Worm (Caenorhabditis elegans) whole organism, L4/young adult: ENCODE measurements around the gene asns-2.

Experiments used
- W03F9.2 ChIP-seq: fragments of 150-350 bp; optimal IDR thresholded peaks from 2 replicates; lab custom pipeline; 2014; ENCODE audit warnings: missing biosample characterization, missing genetic modification characterization
- dao-5 ChIP-seq: sonication (generic microtip); optimal IDR thresholded peaks from 2 replicates; lab custom pipeline; 2016; ENCODE audit warnings: missing genotype, missing genetic modification characterization, moderate library complexity, missing compliant biosample characterization
- him-1 ChIP-seq: sonication (generic microtip); optimal IDR thresholded peaks from 2 replicates; lab custom pipeline; 2016; ENCODE audit warnings: missing genotype, missing genetic modification reagents, missing genetic modification characterization, missing compliant biosample characterization

DNA sequence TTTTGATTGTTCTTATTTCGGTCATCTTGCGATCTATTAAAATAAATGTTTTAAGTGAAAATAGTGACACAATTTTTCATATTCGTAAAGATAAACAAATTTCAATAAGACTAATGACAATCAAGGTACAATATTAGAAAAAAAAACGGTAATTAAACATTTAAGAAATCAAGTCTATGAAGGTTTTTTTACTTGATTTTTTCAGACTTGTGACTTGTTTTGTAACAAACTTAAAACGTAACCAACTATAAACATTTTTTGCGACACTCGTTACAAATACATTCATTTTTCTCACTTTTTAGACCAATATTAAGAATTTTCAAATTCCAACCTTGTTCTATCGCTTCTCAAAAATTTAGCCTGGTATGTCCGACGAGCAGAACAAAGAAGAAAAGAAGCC, 11.4 kb downstream of the asns-2 start, which contains the start of gene M02D8.2:
- TF ChIP-seq him-1 (tag; lab: Kevin White, UChicago) (no peak), W03F9.2 (no peak), dao-5 (no peak)
